Fruit fly (Drosophila melanogaster) whole organism, wandering third instar larva: ENCODE data around the gene Agpat1.

Source experiments
- Myc ChIP-seq: fragments of >200 bp; optimal IDR thresholded peaks from 2 replicates; lab custom pipeline; 2017
- brk ChIP-seq: fragments of 200-800 bp; sonication (Bioruptor generic); optimal IDR thresholded peaks from 2 replicates; lab custom pipeline; 2016; ENCODE audit warnings: missing biosample characterization, mild to moderate bottlenecking, missing genetic modification characterization
- foxo ChIP-seq, 2 experiments: fragments of 200-800 bp; sonication (Bioruptor generic); optimal IDR thresholded peaks; 2 replicates in 1 of 2; 3 replicates in 1 of 2; lab custom pipeline; 2016 to 2017; ENCODE audit warnings: missing biosample characterization in 2 of 2, missing genetic modification characterization in 2 of 2
- h ChIP-seq: fragments of 200-800 bp; sonication (Bioruptor generic); optimal IDR thresholded peaks from 3 replicates; lab custom pipeline; 2016; ENCODE audit warnings: missing biosample characterization, mild to moderate bottlenecking, missing genetic modification characterization
- pan ChIP-seq: fragments of >200 bp; optimal IDR thresholded peaks from 2 replicates; lab custom pipeline; 2017
- psq ChIP-seq: fragments of 200-800 bp; sonication (Bioruptor generic); optimal IDR thresholded peaks from 3 replicates; lab custom pipeline; 2017; ENCODE audit warnings: missing biosample characterization, mild to moderate bottlenecking, missing genetic modification characterization, moderate library complexity
- usp ChIP-seq: fragments of >200 bp; optimal IDR thresholded peaks from 2 replicates; lab custom pipeline; 2017; ENCODE audit warnings: missing biosample characterization, missing genetic modification characterization

- TF ChIP-seq psq (GFP tag; lab: Kevin White, UChicago): no peak
- TF ChIP-seq pan (lab: Kevin White, UChicago): no peak
- TF ChIP-seq usp (GFP tag; lab: Kevin White, UChicago): no peak
- TF ChIP-seq brk (GFP tag; lab: Kevin White, UChicago): no peak
- TF ChIP-seq h: no peak
- TF ChIP-seq foxo (GFP tag; optimal IDR thresholded peaks at IDR 0.05; lab: Kevin White, UChicago): no peak
- no peak for TF ChIP-seq Myc
Observed at dm6 chrX:12748967-12749366, 16.1 kb upstream of the Agpat1 start.
